Worm (Caenorhabditis elegans) whole organism, midembryonic: ENCODE data around the gene T28C6.10.

Experiments
- T22C8.4 ChIP-seq: fragments of 200-800 bp; sonication (Bioruptor generic); IDR thresholded peaks from 2 replicates; pipeline ENCODE4 v1.3.6; 2022; ENCODE audit warnings: missing genetic modification characterization, missing compliant biosample characterization
- cog-1 ChIP-seq: sonication (generic microtip); optimal IDR thresholded peaks from 2 replicates; lab custom pipeline; 2016; ENCODE audit warnings: missing genetic modification characterization, missing compliant biosample characterization
- flt-1 ChIP-seq: fragments of 200-800 bp; sonication (Bioruptor generic); IDR thresholded peaks from 2 replicates; pipeline ENCODE4 v1.3.6; 2022; ENCODE audit warnings: missing genetic modification characterization, missing compliant biosample characterization
- klf-2 ChIP-seq: fragments of 200-800 bp; sonication (Bioruptor generic); conservative IDR thresholded peaks from 2 replicates; pipeline ENCODE4 v1.3.6; 2022; ENCODE audit warnings: missing genetic modification reagents, missing genetic modification characterization, missing compliant biosample characterization
- med-1 ChIP-seq: sonication (generic microtip); optimal IDR thresholded peaks from 2 replicates; lab custom pipeline; 2017; ENCODE audit warnings: missing genetic modification characterization, mild to moderate bottlenecking, missing compliant biosample characterization, antibody characterized with exemption, missing genetic modification reagents; ENCODE audit not compliant: insufficient read depth
- ref-1 ChIP-seq: fragments of 200-800 bp; sonication (Bioruptor generic); conservative IDR thresholded peaks from 2 replicates; pipeline ENCODE4 v1.3.6; 2022; ENCODE audit warnings: missing genetic modification reagents, missing genetic modification characterization, missing compliant biosample characterization
- ztf-23 ChIP-seq: fragments of 200-800 bp; sonication (Bioruptor generic); IDR thresholded peaks from 2 replicates; pipeline ENCODE4 v1.3.6; 2022; ENCODE audit warnings: missing genetic modification reagents, missing genetic modification characterization, missing compliant biosample characterization
- ztf-29 ChIP-seq: fragments of 200-800 bp; sonication (Bioruptor generic); IDR thresholded peaks from 2 replicates; pipeline ENCODE4 v1.3.6; 2022; ENCODE audit warnings: missing genetic modification reagents, missing genetic modification characterization, missing compliant biosample characterization

- TF ChIP-seq ztf-23 (GFP tag; lab: Robert Waterston, UW): no peak
- no peak for TF ChIP-seq klf-2 (GFP tag; lab: Robert Waterston, UW)
- no peak for TF ChIP-seq flt-1 (GFP tag; lab: Robert Waterston, UW)
- TF ChIP-seq ref-1 (GFP tag; lab: Robert Waterston, UW): no peak
- no peak for TF ChIP-seq med-1 (GFP tag; lab: Kevin White, UChicago)
- TF ChIP-seq cog-1 (tag; lab: Kevin White, UChicago): no peak
- no peak for TF ChIP-seq ztf-29 (GFP tag; lab: Robert Waterston, UW)
- TF ChIP-seq T22C8.4 (GFP tag; lab: Robert Waterston, UW): no peak
Measured at ce11 chrIV:8852194-8852593, 34.5 kb downstream of the T28C6.10 start, which contains the start of gene alp-1.
